Worm (Caenorhabditis elegans) whole organism, midembryonic: ENCODE measurements around the gene F54H12.10.
"Not testable (repeated sequence)": the region's sequence is repeated elsewhere in the genome, so short reads cannot be mapped to it uniquely, and the experiment has no call there.

Experiments
- T22C8.4 ChIP-seq: fragments of 200-800 bp; sonication (Bioruptor generic); IDR thresholded peaks from 2 replicates; pipeline ENCODE4 v1.3.6; 2022; ENCODE audit warnings: missing genetic modification characterization, missing compliant biosample characterization
- cog-1 ChIP-seq: sonication (generic microtip); optimal IDR thresholded peaks from 2 replicates; lab custom pipeline; 2016; ENCODE audit warnings: missing genetic modification characterization, missing compliant biosample characterization
- flt-1 ChIP-seq: fragments of 200-800 bp; sonication (Bioruptor generic); IDR thresholded peaks from 2 replicates; pipeline ENCODE4 v1.3.6; 2022; ENCODE audit warnings: missing genetic modification characterization, missing compliant biosample characterization
- klf-2 ChIP-seq: fragments of 200-800 bp; sonication (Bioruptor generic); conservative IDR thresholded peaks from 2 replicates; pipeline ENCODE4 v1.3.6; 2022; ENCODE audit warnings: missing genetic modification reagents, missing genetic modification characterization, missing compliant biosample characterization
- med-1 ChIP-seq: sonication (generic microtip); optimal IDR thresholded peaks from 2 replicates; lab custom pipeline; 2017; ENCODE audit warnings: missing genetic modification characterization, mild to moderate bottlenecking, missing compliant biosample characterization, antibody characterized with exemption, missing genetic modification reagents; ENCODE audit not compliant: insufficient read depth
- ref-1 ChIP-seq: fragments of 200-800 bp; sonication (Bioruptor generic); conservative IDR thresholded peaks from 2 replicates; pipeline ENCODE4 v1.3.6; 2022; ENCODE audit warnings: missing genetic modification reagents, missing genetic modification characterization, missing compliant biosample characterization
- tab-1 ChIP-seq: fragments of 200-800 bp; sonication (Bioruptor generic); IDR thresholded peaks from 2 replicates; pipeline ENCODE4 v1.3.6; 2022; ENCODE audit warnings: missing genetic modification characterization, missing compliant biosample characterization
- ztf-23 ChIP-seq: fragments of 200-800 bp; sonication (Bioruptor generic); IDR thresholded peaks from 2 replicates; pipeline ENCODE4 v1.3.6; 2022; ENCODE audit warnings: missing genetic modification reagents, missing genetic modification characterization, missing compliant biosample characterization
- ztf-29 ChIP-seq: fragments of 200-800 bp; sonication (Bioruptor generic); IDR thresholded peaks from 2 replicates; pipeline ENCODE4 v1.3.6; 2022; ENCODE audit warnings: missing genetic modification reagents, missing genetic modification characterization, missing compliant biosample characterization

Gene F54H12.10

DNA sequence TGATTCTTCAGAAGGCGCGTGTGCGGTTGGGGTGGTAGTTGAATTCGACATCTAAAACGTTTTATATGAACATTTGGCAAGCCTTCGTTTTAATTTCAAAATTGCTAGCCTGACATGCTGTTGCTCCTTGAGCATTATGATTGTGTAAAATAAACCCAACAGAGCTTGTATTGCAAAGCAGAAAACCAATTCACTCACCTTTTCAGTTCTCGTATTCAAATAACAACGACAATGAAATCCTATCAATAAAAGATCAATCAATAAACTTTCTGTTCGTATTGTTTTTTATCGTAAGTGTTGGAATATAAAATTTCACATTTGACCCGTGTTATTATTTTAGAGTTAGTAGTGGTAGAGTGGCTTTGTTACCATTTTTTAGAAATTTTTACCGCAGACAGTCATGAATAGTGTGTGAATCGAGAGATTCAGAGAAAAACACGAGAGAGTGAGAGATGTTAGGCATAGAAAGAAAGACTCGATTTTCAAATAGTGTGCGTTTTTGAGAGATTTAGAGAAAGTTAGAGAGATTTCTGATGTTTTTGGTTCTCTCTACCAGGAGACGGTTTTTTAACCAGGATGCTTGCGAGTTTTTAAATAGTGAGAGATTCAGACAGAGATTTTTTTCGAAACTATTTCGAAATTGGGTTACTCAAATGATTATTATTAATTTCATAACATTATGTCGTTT lies at the start of gene F54H12.10:
Gene F54H12.10, minus strand, starts transcription at position 51 of the 688 bp plus-strand sequence.
- not testable (repeated sequence) for TF ChIP-seq tab-1; ztf-23 (GFP tag; lab: Robert Waterston, UW); klf-2 (GFP tag; lab: Robert Waterston, UW)

DNA sequence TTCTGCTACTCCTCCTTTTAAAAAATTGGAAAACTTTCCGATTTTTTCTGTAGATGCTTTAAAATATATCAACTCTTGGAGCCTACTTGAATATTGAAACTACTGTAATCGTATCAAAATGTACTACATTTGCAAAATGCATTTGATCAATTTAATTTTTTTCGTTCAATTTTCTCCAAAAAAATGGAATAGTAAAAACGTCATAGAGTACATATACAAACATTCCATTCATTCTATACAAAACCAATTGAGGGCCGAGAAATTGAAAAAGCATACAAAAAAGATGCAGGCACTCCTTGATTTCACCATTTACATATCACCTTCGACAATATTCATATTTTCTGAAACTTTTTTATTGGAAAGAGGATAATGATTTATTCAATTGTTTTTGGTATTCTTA lies 45.3 kb upstream of the F54H12.10 start, which contains the start of gene C06G4.6:
Gene C06G4.6, plus strand, starts transcription at position 301 of the 400 bp plus-strand sequence.
- TF ChIP-seq ztf-29 (GFP tag; lab: Robert Waterston, UW) (no peak), cog-1 (no peak)

ce11 chrIII:8001557-8001956 lies 42.8 kb upstream of the F54H12.10 start:
- no peak for TF ChIP-seq flt-1
- no peak for TF ChIP-seq ztf-23 (GFP tag; lab: Robert Waterston, UW)
- no peak for TF ChIP-seq T22C8.4
- no peak for TF ChIP-seq ztf-29 (GFP tag; lab: Robert Waterston, UW)
- no peak for TF ChIP-seq tab-1
- no peak for TF ChIP-seq klf-2 (GFP tag; lab: Robert Waterston, UW)
- no peak for TF ChIP-seq cog-1
- no peak for TF ChIP-seq med-1 (GFP tag; lab: Kevin White, UChicago)
- no peak for TF ChIP-seq ref-1 (GFP tag; lab: Robert Waterston, UW)

ce11 chrIII:7997447-7998046 lies 38.8 kb upstream of the F54H12.10 start:
- TF ChIP-seq ztf-29 (GFP tag; lab: Robert Waterston, UW) (no peak), klf-2 (GFP tag; lab: Robert Waterston, UW) (no peak), T22C8.4 (no peak)

- TF ChIP-seq ztf-23 (GFP tag; lab: Robert Waterston, UW) (no peak), cog-1 (no peak), med-1 (GFP tag; lab: Kevin White, UChicago) (no peak), tab-1 (no peak), klf-2 (GFP tag; lab: Robert Waterston, UW) (no peak)
Observed at ce11 chrIII:7996353-7996752, 37.6 kb upstream of the F54H12.10 start, which contains the start of gene npr-17. TSS of gene npr-17 (minus strand) at chrIII:7996453.

ce11 chrIII:7986585-7987171 lies 27.9 kb upstream of the F54H12.10 start, which contains the start of gene hrpk-2:
TSS of gene hrpk-2 (plus strand) at chrIII:7987121.
- TF ChIP-seq med-1 (GFP tag; lab: Kevin White, UChicago) (no peak), flt-1 (no peak), ztf-29 (GFP tag; lab: Robert Waterston, UW) (no peak), T22C8.4 (no peak), ztf-23 (GFP tag; lab: Robert Waterston, UW) (no peak), klf-2 (GFP tag; lab: Robert Waterston, UW) (no peak), ref-1 (GFP tag; lab: Robert Waterston, UW) (no peak), cog-1 (no peak), tab-1 (no peak)

DNA sequence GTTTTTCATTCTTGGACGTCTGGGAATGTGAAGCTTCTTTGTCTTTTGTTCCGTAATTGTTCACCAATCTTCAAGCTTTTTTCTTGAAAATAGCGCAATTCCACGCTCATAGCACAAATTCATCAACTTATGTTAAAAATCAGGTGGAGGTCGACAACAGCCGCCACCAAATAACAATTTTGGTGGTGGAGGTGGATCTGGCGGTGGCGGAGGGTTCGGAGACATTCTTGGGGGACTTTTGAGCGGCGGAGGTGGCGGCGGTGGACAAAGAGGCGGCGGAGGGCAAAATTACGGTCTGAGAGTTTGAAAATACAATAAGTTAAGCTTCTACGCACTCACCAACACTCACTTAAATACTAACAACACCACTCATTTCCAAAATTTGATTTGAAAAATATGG lies 23.2 kb upstream of the F54H12.10 start:
- TF ChIP-seq ztf-29 (GFP tag; lab: Robert Waterston, UW): no peak
- TF ChIP-seq ref-1 (GFP tag; lab: Robert Waterston, UW): no peak
- no peak for TF ChIP-seq med-1 (GFP tag; lab: Kevin White, UChicago)
- no peak for TF ChIP-seq ztf-23 (GFP tag; lab: Robert Waterston, UW)
- TF ChIP-seq cog-1: no peak
- no peak for TF ChIP-seq flt-1
- TF ChIP-seq T22C8.4: no peak
- no peak for TF ChIP-seq klf-2 (GFP tag; lab: Robert Waterston, UW)
- no peak for TF ChIP-seq tab-1

ce11 chrIII:7981233-7981632 lies 22.5 kb upstream of the F54H12.10 start:
- TF ChIP-seq T22C8.4 (no peak), klf-2 (GFP tag; lab: Robert Waterston, UW) (no peak), ref-1 (GFP tag; lab: Robert Waterston, UW) (no peak), flt-1 (no peak), ztf-23 (GFP tag; lab: Robert Waterston, UW) (no peak)

DNA sequence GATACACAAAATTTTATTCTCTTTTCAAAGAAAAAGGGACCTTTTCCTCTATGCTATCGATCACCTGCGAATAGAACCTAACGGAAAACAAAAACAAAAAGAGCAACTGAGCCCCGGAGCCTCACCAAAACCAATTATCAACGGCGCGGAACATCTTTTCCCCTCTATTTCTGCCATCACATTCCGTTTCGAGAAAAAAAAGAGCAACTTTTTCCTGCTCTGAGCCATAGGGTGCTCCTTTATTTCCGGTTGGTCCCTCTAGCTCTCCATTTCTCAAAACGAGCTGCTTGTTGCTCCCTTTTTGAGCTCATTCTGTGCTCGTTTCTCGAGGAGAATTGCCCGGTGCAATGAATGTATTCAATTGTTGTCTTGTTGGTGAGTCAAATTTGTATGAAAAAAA lies 20.9 kb upstream of the F54H12.10 start, which contains the start of gene clp-1:
Gene clp-1, plus strand, starts transcription at position 301 of the 400 bp plus-strand sequence.
- TF ChIP-seq flt-1 (no peak), ztf-29 (GFP tag; lab: Robert Waterston, UW) (no peak)

- no peak for TF ChIP-seq ztf-29 (GFP tag; lab: Robert Waterston, UW)
- TF ChIP-seq cog-1: no peak
- no peak for TF ChIP-seq tab-1
- TF ChIP-seq med-1 (GFP tag; lab: Kevin White, UChicago): no peak
- no peak for TF ChIP-seq ref-1 (GFP tag; lab: Robert Waterston, UW)
- no peak for TF ChIP-seq flt-1
- no peak for TF ChIP-seq ztf-23 (GFP tag; lab: Robert Waterston, UW)
- no peak for TF ChIP-seq T22C8.4
- TF ChIP-seq klf-2 (GFP tag; lab: Robert Waterston, UW): no peak
Observed at ce11 chrIII:7978723-7979122, 20.0 kb upstream of the F54H12.10 start.
